Fruit fly (Drosophila melanogaster): ENCODE results near the gene Cpr73D.

The Cpr73D gene

DNA sequence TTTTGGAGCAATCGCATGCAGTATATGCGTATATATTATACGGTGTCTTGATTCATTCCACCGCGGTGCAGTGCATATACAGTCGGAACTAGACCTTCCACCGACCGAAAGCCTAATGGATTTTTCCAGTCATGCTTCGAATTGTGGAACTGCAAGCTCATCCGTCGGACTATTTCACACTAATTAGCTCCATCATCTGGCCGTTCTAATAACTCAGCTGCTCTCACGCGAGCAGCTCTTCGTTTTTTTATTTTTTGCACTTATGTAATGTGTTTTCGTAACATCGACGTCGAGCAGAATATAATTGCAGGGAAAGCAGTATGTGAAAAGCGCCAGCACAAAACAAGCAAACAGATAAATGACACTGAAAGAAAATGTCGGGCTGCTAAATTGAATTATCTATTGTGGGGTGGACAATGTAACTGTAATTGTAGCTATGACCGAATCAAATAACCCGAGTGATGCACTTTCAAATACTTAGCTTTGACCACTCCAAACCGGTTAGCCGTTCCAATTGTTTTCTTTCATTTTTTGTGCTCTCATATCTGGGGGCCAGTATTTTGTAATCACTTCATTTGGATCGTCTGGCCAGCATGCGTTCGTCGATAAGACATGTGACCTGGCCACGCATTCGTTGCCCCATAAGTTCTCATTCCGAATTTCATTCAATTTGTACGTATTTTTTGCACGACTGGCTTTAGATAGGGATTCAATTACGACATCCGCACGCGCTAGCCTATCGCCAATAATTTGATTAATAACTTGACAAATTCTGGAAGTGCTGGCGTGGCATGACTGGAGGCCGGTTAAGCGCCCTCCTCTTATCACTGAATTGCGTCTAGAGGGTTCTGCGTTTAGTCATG, at the start of gene Cpr73D:
Gene Cpr73D (minus strand): TSS at position 156 of the 863 bp plus-strand sequence.
- TF ChIP-seq CG8119 (GFP tag; IDR thresholded peaks at IDR 0.05) = no peak
- peak; percentile 37 for TF ChIP-seq esn (GFP tag; optimal IDR thresholded peaks at IDR 0.05)
- peak; percentile 23; the same call in 1 of the 2 replicates for TF ChIP-seq CG15336 (GFP tag; IDR thresholded peaks at IDR 0.05)
- TF ChIP-seq Gug (GFP tag; IDR thresholded peaks at IDR 0.05) = peak; percentile 35; the same call in 1 of the 2 replicates
- TF ChIP-seq Eip75B (GFP tag; optimal IDR thresholded peaks at IDR 0.05) = no peak
- TF ChIP-seq svp (GFP tag) = peak; percentile 90
- no peak for TF ChIP-seq spab (GFP tag; optimal IDR thresholded peaks at IDR 0.05)
- TF ChIP-seq CG10631 (GFP tag; optimal IDR thresholded peaks at IDR 0.05) = no peak
- no peak for TF ChIP-seq CG34406 (GFP tag; optimal IDR thresholded peaks at IDR 0.05)
- no peak for TF ChIP-seq CG6792 (GFP tag; optimal IDR thresholded peaks at IDR 0.05)
- peak; percentile 72 for TF ChIP-seq vri (GFP tag; optimal IDR thresholded peaks at IDR 0.05)
- TF ChIP-seq cyc (GFP tag; optimal IDR thresholded peaks at IDR 0.05) = no peak
- TF ChIP-seq CG31627 (GFP tag; optimal IDR thresholded peaks at IDR 0.05) = no peak
- no peak for TF ChIP-seq dac (GFP tag; optimal IDR thresholded peaks at IDR 0.05)
- peak; percentile 60; the same call in 2 of the 3 replicates for TF ChIP-seq eg (GFP tag; IDR thresholded peaks at IDR 0.05)
- no peak for TF ChIP-seq Eip93F (GFP tag; optimal IDR thresholded peaks at IDR 0.05)
- no peak for TF ChIP-seq CG8632 (GFP tag; optimal IDR thresholded peaks at IDR 0.05)
- TF ChIP-seq CG7368 (GFP tag; optimal IDR thresholded peaks at IDR 0.05) = peak; percentile 25
- no peak for TF ChIP-seq CG1621 (tag; optimal IDR thresholded peaks at IDR 0.05)
- TF ChIP-seq topi (GFP tag; optimal IDR thresholded peaks at IDR 0.05) = no peak
- peak; percentile 36; the same call in 2 of the 3 replicates for TF ChIP-seq CG6163 (GFP tag; IDR thresholded peaks at IDR 0.05)
- no peak for TF ChIP-seq Sox15 (GFP tag; optimal IDR thresholded peaks at IDR 0.05)
- TF ChIP-seq CG8319 (GFP tag; optimal IDR thresholded peaks at IDR 0.05) = no peak
- no peak for TF ChIP-seq Hr39 (GFP tag; optimal IDR thresholded peaks at IDR 0.05)
- no peak for TF ChIP-seq CG16779 (tag; optimal IDR thresholded peaks at IDR 0.05)
- no peak for TF ChIP-seq lz (GFP tag; optimal IDR thresholded peaks at IDR 0.05)

- peak; percentile 59 for TF ChIP-seq CG3919 (GFP tag; optimal IDR thresholded peaks at IDR 0.05)
- TF ChIP-seq vri (GFP tag; optimal IDR thresholded peaks at IDR 0.05) = peak; percentile 53
- TF ChIP-seq CG7368 (GFP tag; optimal IDR thresholded peaks at IDR 0.05) = peak; percentile 40
- peak; percentile 11 for TF ChIP-seq Eip75B (GFP tag; optimal IDR thresholded peaks at IDR 0.05)
- peak; percentile 64 for TF ChIP-seq CG15336 (GFP tag; IDR thresholded peaks at IDR 0.05)
- TF ChIP-seq CG11294 (GFP tag; IDR thresholded peaks at IDR 0.05) = peak; percentile 36; the same call in 1 of the 2 replicates
- TF ChIP-seq CG11902 (GFP tag; optimal IDR thresholded peaks at IDR 0.05) = peak; percentile 47
- peak; percentile 45 for TF ChIP-seq achi (GFP tag; optimal IDR thresholded peaks at IDR 0.05)
- peak; percentile 19 for TF ChIP-seq esn (GFP tag; optimal IDR thresholded peaks at IDR 0.05)
- peak; percentile 23 for TF ChIP-seq Sox102F (GFP tag; optimal IDR thresholded peaks at IDR 0.05)
- TF ChIP-seq CG6163 (GFP tag; IDR thresholded peaks at IDR 0.05) = peak; percentile 75
- TF ChIP-seq acj6 (GFP tag; optimal IDR thresholded peaks at IDR 0.05) = peak; percentile 57
- TF ChIP-seq dac (GFP tag; optimal IDR thresholded peaks at IDR 0.05) = no peak
- TF ChIP-seq lz (GFP tag; optimal IDR thresholded peaks at IDR 0.05) = peak; percentile 32
- TF ChIP-seq CG10631 (GFP tag; optimal IDR thresholded peaks at IDR 0.05) = peak; percentile 37
- TF ChIP-seq Ets21C (GFP tag; optimal IDR thresholded peaks at IDR 0.05) = peak; percentile 8
- TF ChIP-seq Hr39 (GFP tag; optimal IDR thresholded peaks at IDR 0.05) = peak; percentile 48
- TF ChIP-seq Sox14 (GFP tag; optimal IDR thresholded peaks at IDR 0.05) = peak; percentile 50
- no peak for TF ChIP-seq Hr38 (GFP tag; optimal IDR thresholded peaks at IDR 0.05)
- peak; percentile 81 for TF ChIP-seq svp (GFP tag)
- TF ChIP-seq Lpt (GFP tag; optimal IDR thresholded peaks at IDR 0.05) = peak; percentile 48
- peak; percentile 51 for TF ChIP-seq spab (GFP tag; optimal IDR thresholded peaks at IDR 0.05)
- TF ChIP-seq Blimp-1 (GFP tag; optimal IDR thresholded peaks at IDR 0.05) = no peak
- peak; percentile 13 to 19 for TF ChIP-seq ss (GFP tag; optimal IDR thresholded peaks at IDR 0.05)
- peak; percentile 59 for TF ChIP-seq fkh (GFP tag; optimal IDR thresholded peaks at IDR 0.05)
- peak; percentile 27 for TF ChIP-seq cyc (GFP tag; optimal IDR thresholded peaks at IDR 0.05)
- peak; percentile 44 for TF ChIP-seq Sox15 (GFP tag; optimal IDR thresholded peaks at IDR 0.05)
- TF ChIP-seq Eip93F (GFP tag; optimal IDR thresholded peaks at IDR 0.05) = no peak
- no peak for TF ChIP-seq fd85E (GFP tag; optimal IDR thresholded peaks at IDR 0.05)
- TF ChIP-seq CG8319 (GFP tag; optimal IDR thresholded peaks at IDR 0.05) = peak; percentile 29
- TF ChIP-seq CG31627 (GFP tag; optimal IDR thresholded peaks at IDR 0.05) = peak; percentile 30
- TF ChIP-seq CG6276 (GFP tag; optimal IDR thresholded peaks at IDR 0.05) = peak; percentile 50
- TF ChIP-seq topi (GFP tag; optimal IDR thresholded peaks at IDR 0.05) = peak; percentile 43
- TF ChIP-seq Gug (GFP tag; IDR thresholded peaks at IDR 0.05) = peak; percentile 26; the same call in 1 of the 2 replicates
- peak; percentile 50 for TF ChIP-seq Hr4 (GFP tag; optimal IDR thresholded peaks at IDR 0.05)
- TF ChIP-seq CG1621 (tag; optimal IDR thresholded peaks at IDR 0.05) = peak; percentile 11
- TF ChIP-seq Smox (GFP tag; optimal IDR thresholded peaks at IDR 0.05) = peak; percentile 41
- peak; percentile 51 for TF ChIP-seq net (GFP tag; optimal IDR thresholded peaks at IDR 0.05)
- TF ChIP-seq Met (GFP tag; optimal IDR thresholded peaks at IDR 0.05) = peak; percentile 32
Measured at dm6 chr3L:17007041-17007471, 49.6 kb upstream of the Cpr73D start.

Measured in whole organism, prepupa.